Worm (Caenorhabditis elegans) whole organism, late embryonic: ENCODE measurements around the gene C30B5.17.

Source experiments
- ama-1 ChIP-seq: fragments of 150-350 bp; optimal IDR thresholded peaks from 2 replicates; lab custom pipeline; 2014
- ceh-14 ChIP-seq: sonication (generic microtip); optimal IDR thresholded peaks from 2 replicates; lab custom pipeline; 2016; ENCODE audit warnings: missing genotype, missing genetic modification characterization, missing compliant biosample characterization
- mec-3 ChIP-seq: sonication (generic microtip); optimal IDR thresholded peaks from 2 replicates; lab custom pipeline; 2016; ENCODE audit warnings: borderline replicate concordance, missing genetic modification characterization, missing compliant biosample characterization
- pag-3 ChIP-seq: sonication (generic microtip); optimal IDR thresholded peaks from 2 replicates; lab custom pipeline; 2016; ENCODE audit warnings: missing compliant biosample characterization, missing genetic modification characterization, borderline replicate concordance
- unc-86 ChIP-seq: sonication (generic microtip); optimal IDR thresholded peaks from 2 replicates; lab custom pipeline; 2016; ENCODE audit warnings: missing genetic modification characterization, missing compliant biosample characterization

DNA sequence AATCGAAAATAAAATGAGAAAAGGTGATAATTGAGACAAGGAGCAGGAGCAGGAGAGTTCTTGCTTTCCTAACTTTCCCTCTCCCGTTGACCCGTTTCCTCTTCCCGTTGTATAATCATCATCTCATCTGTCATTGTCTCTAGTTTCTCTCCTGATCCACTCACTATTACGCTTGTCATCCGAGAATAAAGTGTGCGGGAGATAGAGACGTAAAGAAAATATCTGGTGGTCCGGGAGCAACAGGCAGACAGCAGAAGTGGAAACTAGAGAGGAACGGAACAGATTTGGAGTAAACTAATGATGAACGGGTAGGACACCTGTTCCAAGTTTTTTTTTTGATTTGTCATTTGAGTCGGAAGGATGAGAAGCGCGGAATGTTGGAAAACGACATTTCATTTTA is 32.6 kb downstream of the C30B5.17 start:
- TF ChIP-seq pag-3 (tag; lab: Kevin White, UChicago): no peak
- TF ChIP-seq mec-3 (tag; lab: Kevin White, UChicago): no peak
- no peak for TF ChIP-seq ceh-14
- TF ChIP-seq ama-1 (lab: Kevin White, UChicago): no peak
- TF ChIP-seq unc-86 (tag; lab: Kevin White, UChicago): no peak
